Worm (Caenorhabditis elegans) whole organism, mixed stage, embryonic: ENCODE measurements around the gene Y68A4A.10.

Source experiments
- bed-3 ChIP-seq: fragments of 200-800 bp; sonication (Bioruptor generic); optimal IDR thresholded peaks from 3 replicates; lab custom pipeline; 2018; ENCODE audit warnings: mild to moderate bottlenecking, missing genetic modification characterization, moderate library complexity, missing compliant biosample characterization
- blmp-1 ChIP-seq: fragments of 150-350 bp; optimal IDR thresholded peaks from 2 replicates; lab custom pipeline; 2014; ENCODE audit warnings: missing biosample characterization, missing genetic modification characterization
- ceh-39 ChIP-seq: fragments of 150-350 bp; optimal IDR thresholded peaks from 2 replicates; lab custom pipeline; 2014; ENCODE audit warnings: missing biosample characterization, missing genetic modification characterization
- ceh-43 ChIP-seq: fragments of 200-800 bp; sonication (Bioruptor generic); optimal IDR thresholded peaks from 2 replicates; lab custom pipeline; 2018; ENCODE audit warnings: mild to moderate bottlenecking, missing genetic modification characterization, moderate library complexity, missing compliant biosample characterization
- ceh-83 ChIP-seq: fragments of 200-800 bp; sonication (Bioruptor generic); optimal IDR thresholded peaks from 2 replicates; lab custom pipeline; 2018; ENCODE audit warnings: mild to moderate bottlenecking, missing genetic modification characterization, missing compliant biosample characterization
- ces-1 ChIP-seq: fragments of 150-350 bp; optimal IDR thresholded peaks from 2 replicates; lab custom pipeline; 2014; ENCODE audit warnings: missing biosample characterization, missing genetic modification reagents, missing genetic modification characterization
- cnd-1 ChIP-seq: fragments of 200-800 bp; sonication (Bioruptor generic); optimal IDR thresholded peaks from 2 replicates; lab custom pipeline; 2018; ENCODE audit warnings: mild to moderate bottlenecking, missing genetic modification characterization, missing compliant biosample characterization
- drap-1 ChIP-seq: fragments of 200-800 bp; sonication (Bioruptor generic); optimal IDR thresholded peaks from 3 replicates; lab custom pipeline; 2018; ENCODE audit warnings: mild to moderate bottlenecking, missing genetic modification characterization, missing compliant biosample characterization
- elt-1 ChIP-seq: sonication (generic microtip); optimal IDR thresholded peaks from 2 replicates; lab custom pipeline; 2017; ENCODE audit warnings: missing genetic modification characterization, mild to moderate bottlenecking, missing compliant biosample characterization, antibody characterized with exemption, moderate library complexity, borderline replicate concordance; ENCODE audit not compliant: insufficient read depth
- elt-3 ChIP-seq: fragments of 150-350 bp; optimal IDR thresholded peaks from 2 replicates; lab custom pipeline; 2014; ENCODE audit warnings: missing biosample characterization, missing genetic modification characterization
- flh-1 ChIP-seq: fragments of 200-800 bp; sonication (Bioruptor generic); optimal IDR thresholded peaks from 2 replicates; lab custom pipeline; 2018; ENCODE audit warnings: mild to moderate bottlenecking, missing genetic modification characterization, moderate library complexity, missing compliant biosample characterization
- hlh-1 ChIP-seq: fragments of 150-350 bp; optimal IDR thresholded peaks from 2 replicates; lab custom pipeline; 2014; ENCODE audit warnings: missing biosample characterization, missing genetic modification reagents, missing genetic modification characterization
- lin-13 ChIP-seq: fragments of 150-350 bp; optimal IDR thresholded peaks from 2 replicates; lab custom pipeline; 2014; ENCODE audit warnings: missing biosample characterization, missing genetic modification characterization
- lin-32 ChIP-seq: fragments of 200-800 bp; sonication (Bioruptor generic); optimal IDR thresholded peaks from 2 replicates; lab custom pipeline; 2018; ENCODE audit warnings: mild to moderate bottlenecking, missing genetic modification characterization, missing compliant biosample characterization
- mab-5 ChIP-seq: fragments of 150-350 bp; optimal IDR thresholded peaks from 2 replicates; lab custom pipeline; 2014; ENCODE audit warnings: missing biosample characterization, missing genetic modification characterization
- mep-1 ChIP-seq: fragments of 150-350 bp; optimal IDR thresholded peaks from 2 replicates; lab custom pipeline; 2017; ENCODE audit warnings: missing biosample characterization, missing genetic modification reagents, missing genetic modification characterization, inconsistent platforms
- mls-2 ChIP-seq: sonication (generic microtip); optimal IDR thresholded peaks from 2 replicates; lab custom pipeline; 2016; ENCODE audit warnings: mild to moderate bottlenecking, missing genetic modification characterization, moderate library complexity, missing compliant biosample characterization
- nhr-12 ChIP-seq: fragments of 150-350 bp; optimal IDR thresholded peaks from 2 replicates; lab custom pipeline; 2014; ENCODE audit warnings: missing biosample characterization, missing genetic modification characterization
- nhr-2 ChIP-seq: fragments of 150-350 bp; optimal IDR thresholded peaks from 2 replicates; lab custom pipeline; 2014; ENCODE audit warnings: missing biosample characterization, missing genetic modification characterization
- nhr-237 ChIP-seq: fragments of 150-350 bp; optimal IDR thresholded peaks from 2 replicates; lab custom pipeline; 2014; ENCODE audit warnings: missing biosample characterization, missing genetic modification characterization
- nhr-28 ChIP-seq: fragments of 150-350 bp; optimal IDR thresholded peaks from 2 replicates; lab custom pipeline; 2014; ENCODE audit warnings: missing biosample characterization, missing genetic modification characterization
- nhr-76 ChIP-seq: sonication (generic microtip); optimal IDR thresholded peaks from 2 replicates; lab custom pipeline; 2017; ENCODE audit warnings: missing biosample characterization, missing genetic modification characterization
- pha-4 ChIP-seq: fragments of 150-350 bp; optimal IDR thresholded peaks from 2 replicates; lab custom pipeline; 2018; ENCODE audit warnings: missing biosample characterization, missing genetic modification reagents, missing genetic modification characterization
- sem-2 ChIP-seq: fragments of 200-800 bp; sonication (Bioruptor generic); optimal IDR thresholded peaks from 2 replicates; lab custom pipeline; 2018; ENCODE audit warnings: mild to moderate bottlenecking, missing genetic modification characterization, missing compliant biosample characterization
- snpc-4 ChIP-seq: fragments of 150-350 bp; optimal IDR thresholded peaks from 2 replicates; lab custom pipeline; 2014; ENCODE audit warnings: missing biosample characterization, missing genetic modification characterization
- sptf-1 ChIP-seq: sonication (generic microtip); optimal IDR thresholded peaks from 2 replicates; lab custom pipeline; 2017; ENCODE audit warnings: mild to moderate bottlenecking, missing genetic modification characterization, moderate library complexity, missing compliant biosample characterization
- tbx-8 ChIP-seq: fragments of 200-800 bp; sonication (Bioruptor generic); optimal IDR thresholded peaks from 2 replicates; lab custom pipeline; 2018; ENCODE audit warnings: mild to moderate bottlenecking, missing genetic modification characterization, moderate library complexity, missing compliant biosample characterization
- unc-120 ChIP-seq: sonication (generic microtip); optimal IDR thresholded peaks from 2 replicates; lab custom pipeline; 2017; ENCODE audit warnings: missing genetic modification characterization, missing compliant biosample characterization; ENCODE audit not compliant: poor library complexity, severe bottlenecking
- unc-39 ChIP-seq: fragments of 150-350 bp; optimal IDR thresholded peaks from 2 replicates; lab custom pipeline; 2014; ENCODE audit warnings: missing biosample characterization, missing genetic modification characterization
- unc-62 ChIP-seq: fragments of 150-350 bp; optimal IDR thresholded peaks from 2 replicates; lab custom pipeline; 2014; ENCODE audit warnings: missing biosample characterization, missing genetic modification reagents, missing genetic modification characterization
- zip-8 ChIP-seq: fragments of 150-350 bp; optimal IDR thresholded peaks from 2 replicates; lab custom pipeline; 2014; ENCODE audit warnings: missing biosample characterization, missing genetic modification characterization
- ztf-11 ChIP-seq: fragments of 150-350 bp; optimal IDR thresholded peaks from 2 replicates; lab custom pipeline; 2014; ENCODE audit warnings: missing biosample characterization, missing genetic modification characterization

Gene Y68A4A.10

ce11 chrV:17240579-17241277 lies 38.8 kb downstream of the Y68A4A.10 start:
- TF ChIP-seq nhr-28 (tag; lab: Kevin White, UChicago): no peak
- TF ChIP-seq mab-5 (tag; lab: Kevin White, UChicago): no peak
- TF ChIP-seq ces-1 (GFP tag; lab: Kevin White, UChicago): no peak
- no peak for TF ChIP-seq blmp-1 (tag; lab: Kevin White, UChicago)
- no peak for TF ChIP-seq nhr-237 (tag; lab: Kevin White, UChicago)
- TF ChIP-seq elt-1 (tag; lab: Kevin White, UChicago): no peak
- TF ChIP-seq bed-3 (GFP tag; lab: Kevin White, UChicago): no peak
- TF ChIP-seq nhr-2: no peak
- no peak for TF ChIP-seq ztf-11 (tag; lab: Kevin White, UChicago)
- no peak for TF ChIP-seq drap-1
- TF ChIP-seq mls-2 (tag; lab: Kevin White, UChicago): no peak
- TF ChIP-seq elt-3: no peak
- no peak for TF ChIP-seq nhr-76
- no peak for TF ChIP-seq sptf-1 (tag; lab: Kevin White, UChicago)
- TF ChIP-seq ceh-43 (GFP tag; lab: Kevin White, UChicago): no peak
- no peak for TF ChIP-seq mep-1 (tag; lab: Kevin White, UChicago)
- no peak for TF ChIP-seq nhr-12 (tag; lab: Kevin White, UChicago)
- no peak for TF ChIP-seq unc-120 (tag; lab: Kevin White, UChicago)
- TF ChIP-seq flh-1 (GFP tag; lab: Kevin White, UChicago): no peak
- no peak for TF ChIP-seq hlh-1 (tag; lab: Kevin White, UChicago)
- TF ChIP-seq, all 35 proteins: peak for 0

ce11 chrV:17241278-17241661 lies 39.3 kb downstream of the Y68A4A.10 start:
- TF ChIP-seq tbx-8 (no peak), mls-2 (tag; lab: Kevin White, UChicago) (no peak), nhr-237 (tag; lab: Kevin White, UChicago) (no peak), ces-1 (GFP tag; lab: Kevin White, UChicago) (no peak), nhr-2 (no peak), unc-62 (GFP tag; lab: Kevin White, UChicago) (no peak), hlh-1 (tag; lab: Kevin White, UChicago) (no peak), sem-2 (no peak)

- TF ChIP-seq unc-39 (tag; lab: Kevin White, UChicago) (no peak), ceh-83 (GFP tag; lab: Kevin White, UChicago) (no peak), pha-4 (no peak), snpc-4 (no peak), ztf-11 (tag; lab: Kevin White, UChicago) (no peak), lin-32 (GFP tag; lab: Kevin White, UChicago) (no peak), nhr-2 (no peak), blmp-1 (tag; lab: Kevin White, UChicago) (no peak), elt-3 (no peak), nhr-237 (tag; lab: Kevin White, UChicago) (no peak)
These were observed 40.6 kb downstream of the Y68A4A.10 start, which contains the start of gene Y68A4B.3 for ce11 chrV:17242552-17242951. Y68A4B.3 (minus strand) TSS chrV:17242652.

ce11 chrV:17243016-17243415 lies 41.1 kb downstream of the Y68A4A.10 start:
- TF ChIP-seq sptf-1 (tag; lab: Kevin White, UChicago): no peak
- no peak for TF ChIP-seq drap-1
- TF ChIP-seq nhr-237 (tag; lab: Kevin White, UChicago): no peak
- no peak for TF ChIP-seq lin-32 (GFP tag; lab: Kevin White, UChicago)
- no peak for TF ChIP-seq zip-8 (tag; lab: Kevin White, UChicago)
- no peak for TF ChIP-seq nhr-76
- TF ChIP-seq mab-5 (tag; lab: Kevin White, UChicago): no peak
- no peak for TF ChIP-seq unc-62 (GFP tag; lab: Kevin White, UChicago)
- TF ChIP-seq elt-1 (tag; lab: Kevin White, UChicago): no peak

- TF ChIP-seq ceh-43 (GFP tag; lab: Kevin White, UChicago): no peak
- TF ChIP-seq pha-4: no peak
- no peak for TF ChIP-seq ztf-11 (tag; lab: Kevin White, UChicago)
- TF ChIP-seq nhr-237 (tag; lab: Kevin White, UChicago): no peak
- no peak for TF ChIP-seq flh-1 (GFP tag; lab: Kevin White, UChicago)
- no peak for TF ChIP-seq ces-1 (GFP tag; lab: Kevin White, UChicago)
- no peak for TF ChIP-seq cnd-1
- TF ChIP-seq mab-5 (tag; lab: Kevin White, UChicago): no peak
- TF ChIP-seq unc-62 (GFP tag; lab: Kevin White, UChicago): no peak
- TF ChIP-seq ceh-39 (tag; lab: Kevin White, UChicago): no peak
- no peak for TF ChIP-seq mep-1 (tag; lab: Kevin White, UChicago)
- TF ChIP-seq bed-3 (GFP tag; lab: Kevin White, UChicago): no peak
- TF ChIP-seq mls-2 (tag; lab: Kevin White, UChicago): no peak
- TF ChIP-seq elt-3: no peak
- TF ChIP-seq hlh-1 (tag; lab: Kevin White, UChicago): no peak
- TF ChIP-seq zip-8 (tag; lab: Kevin White, UChicago): no peak
- no peak for TF ChIP-seq lin-13 (tag; lab: Kevin White, UChicago)
- TF ChIP-seq lin-32 (GFP tag; lab: Kevin White, UChicago): no peak
- TF ChIP-seq, all 35 proteins: peak for 0
These were observed 43.5 kb downstream of the Y68A4A.10 start, which contains the start of gene clec-242 for ce11 chrV:17245406-17245805. clec-242 (minus strand) TSS chrV:17245506.
